Fruit fly (Drosophila melanogaster): Measurements from ENCODE around the gene CG32259.

DNA sequence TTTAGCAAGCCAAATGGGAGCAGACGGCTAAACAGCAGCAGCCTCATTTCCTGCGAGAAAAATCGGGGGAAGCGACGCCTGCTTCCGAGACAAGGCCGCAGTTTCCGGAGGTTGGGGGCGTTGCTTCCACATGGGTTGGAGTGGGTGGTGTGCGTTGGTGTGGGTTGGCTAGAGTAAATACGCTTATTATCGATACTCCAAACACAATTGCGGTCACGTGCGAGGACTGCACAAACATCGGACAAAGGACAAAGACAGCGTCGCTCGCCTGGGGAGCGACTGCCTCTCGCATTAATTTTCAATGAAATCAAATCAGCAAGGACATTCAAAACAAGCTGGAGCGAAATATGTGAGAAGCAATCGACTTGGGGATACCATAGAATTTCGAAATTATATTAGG lies 12.1 kb downstream of the CG32259 start:
- no peak for TF ChIP-seq Hr96 (GFP tag; optimal IDR thresholded peaks at IDR 0.05)
- no peak for TF ChIP-seq CG12768 (GFP tag; optimal IDR thresholded peaks at IDR 0.05)

Measured in whole organism, adult.